Worm (Caenorhabditis elegans) whole organism, L1 larva: ENCODE measurements around the gene R10E8.6.

ENCODE experiments used
- aly-2 ChIP-seq: fragments of 150-350 bp; optimal IDR thresholded peaks from 2 replicates; lab custom pipeline; 2014; ENCODE audit warnings: missing biosample characterization, missing genetic modification characterization
- ets-5 ChIP-seq: fragments of 200-800 bp; sonication (Bioruptor generic); IDR thresholded peaks from 2 replicates; pipeline ENCODE4 v1.3.6; 2022; ENCODE audit warnings: missing genetic modification characterization, missing compliant biosample characterization
- fkh-8 ChIP-seq: sonication (generic microtip); optimal IDR thresholded peaks from 2 replicates; lab custom pipeline; 2016; ENCODE audit warnings: mild to moderate bottlenecking, missing genetic modification characterization, missing compliant biosample characterization
- lsy-2 ChIP-seq, 2 experiments: fragments of 150-350 bp; optimal IDR thresholded peaks; 2 replicates each; lab custom pipeline; 2014; ENCODE audit warnings: missing biosample characterization in 2 of 2, missing genetic modification characterization in 2 of 2
- mab-9 ChIP-seq: fragments of 200-800 bp; sonication (Bioruptor generic); IDR thresholded peaks from 2 replicates; pipeline ENCODE4 v1.3.6; 2022; ENCODE audit warnings: missing genetic modification reagents, missing genetic modification characterization, missing compliant biosample characterization
- mdl-1 ChIP-seq, 2 experiments: fragments of 150-350 bp; optimal IDR thresholded peaks; 2 replicates each; lab custom pipeline; 2014 to 2017; ENCODE audit warnings: missing biosample characterization in 2 of 2, missing genetic modification characterization in 2 of 2, inconsistent platforms in 1 of 2
- sup-37 ChIP-seq: fragments of 200-800 bp; sonication (Bioruptor generic); optimal IDR thresholded peaks from 2 replicates; lab custom pipeline; 2018; ENCODE audit warnings: mild to moderate bottlenecking, missing genetic modification characterization, missing compliant biosample characterization
- zip-4 ChIP-seq: fragments of 200-800 bp; sonication (Bioruptor generic); optimal IDR thresholded peaks from 2 replicates; lab custom pipeline; 2018; ENCODE audit warnings: mild to moderate bottlenecking, missing genetic modification characterization, moderate library complexity, missing compliant biosample characterization

- TF ChIP-seq lsy-2 (tag; optimal IDR thresholded peaks at IDR 0.05; lab: Kevin White, UChicago): no peak
- TF ChIP-seq fkh-8: no peak
- no peak for TF ChIP-seq ets-5
- TF ChIP-seq mab-9 (GFP tag; lab: Robert Waterston, UW): no peak
- no peak for TF ChIP-seq sup-37 (GFP tag; lab: Kevin White, UChicago)
- no peak for TF ChIP-seq mdl-1 (tag; optimal IDR thresholded peaks at IDR 0.05; lab: Kevin White, UChicago)
- TF ChIP-seq aly-2 (tag; lab: Kevin White, UChicago): no peak
- no peak for TF ChIP-seq zip-4 (GFP tag; lab: Kevin White, UChicago)
Measured at ce11 chrV:18252239-18252638, 14.0 kb downstream of the R10E8.6 start, which contains the start of gene R10E8.1.
